Fruit fly (Drosophila melanogaster): ENCODE data around the gene CG14427.
A peak's percentile ranks its signal among the peaks of the same experiment; 100 is the strongest.

The CG14427 gene

DNA sequence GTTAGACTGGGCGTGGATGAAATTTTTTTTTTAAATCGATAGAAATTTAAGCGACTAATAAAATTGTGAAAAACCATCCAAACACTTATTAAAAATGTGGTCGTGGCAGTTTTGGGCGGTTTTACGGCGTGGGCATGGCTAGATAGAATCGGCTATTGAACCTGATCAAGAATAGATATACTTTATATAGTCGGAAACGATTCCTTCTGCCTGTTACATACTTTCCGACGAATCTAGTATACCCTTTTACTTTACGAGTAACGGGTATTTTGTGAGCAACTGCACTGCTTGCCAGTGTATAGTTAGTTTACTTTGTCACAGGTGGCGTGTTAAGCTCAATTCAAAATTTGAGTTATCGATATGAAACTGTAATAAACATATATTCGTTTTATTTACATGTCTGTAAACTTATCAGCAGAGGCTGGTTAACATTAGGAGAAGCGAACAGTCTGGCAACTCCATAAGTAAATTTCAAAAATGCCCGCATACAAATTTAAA, 25.4 kb upstream of the CG14427 start:
- TF ChIP-seq CG17806 (tag; optimal IDR thresholded peaks at IDR 0.05), result peak; percentile 21
- no peak for TF ChIP-seq CG10348 (GFP tag; IDR thresholded peaks at IDR 0.05)
- TF ChIP-seq CG15710 (tag; optimal IDR thresholded peaks at IDR 0.05), result peak; percentile 9
- no peak for TF ChIP-seq rn (GFP tag; IDR thresholded peaks at IDR 0.05)
- peak; percentile 61 for TF ChIP-seq Pif1A (GFP tag; optimal IDR thresholded peaks at IDR 0.05)
- TF ChIP-seq CG8159 (tag; optimal IDR thresholded peaks at IDR 0.05), result peak; percentile 25
- TF ChIP-seq Snoo (tag; optimal IDR thresholded peaks at IDR 0.05), result peak; percentile 65
- no peak for TF ChIP-seq gl (tag; optimal IDR thresholded peaks at IDR 0.05)
- TF ChIP-seq CG9948 (tag; optimal IDR thresholded peaks at IDR 0.05), result peak; percentile 12
- no peak for TF ChIP-seq CG14655 (GFP tag; optimal IDR thresholded peaks at IDR 0.05)
- no peak for TF ChIP-seq EcR (GFP tag; optimal IDR thresholded peaks at IDR 0.05)
- TF ChIP-seq CG12605 (GFP tag; IDR thresholded peaks at IDR 0.05), result peak; percentile 33; the same call in 1 of the 2 replicates
- no peak for TF ChIP-seq CG8301 (tag; optimal IDR thresholded peaks at IDR 0.05)
- no peak for TF ChIP-seq D1 (tag; optimal IDR thresholded peaks at IDR 0.05)
- TF ChIP-seq fd96Ca (GFP tag; IDR thresholded peaks at IDR 0.05), result peak; percentile 29; the same call in 1 of the 3 replicates
- peak; percentile 57 for TF ChIP-seq Ets98B (GFP tag; IDR thresholded peaks at IDR 0.05)
- peak; percentile 40; the same call in 1 of the 2 replicates for TF ChIP-seq CG32121 (GFP tag; IDR thresholded peaks at IDR 0.05)
- TF ChIP-seq CG13204 (GFP tag; optimal IDR thresholded peaks at IDR 0.05), result no peak
- TF ChIP-seq Pif1B (GFP tag; optimal IDR thresholded peaks at IDR 0.05), result peak; percentile 35
- peak; percentile 68; the same call in 2 of the 3 replicates for TF ChIP-seq CG4496 (GFP tag; IDR thresholded peaks at IDR 0.05)
- no peak for TF ChIP-seq CG34367 (tag; optimal IDR thresholded peaks at IDR 0.05)

DNA sequence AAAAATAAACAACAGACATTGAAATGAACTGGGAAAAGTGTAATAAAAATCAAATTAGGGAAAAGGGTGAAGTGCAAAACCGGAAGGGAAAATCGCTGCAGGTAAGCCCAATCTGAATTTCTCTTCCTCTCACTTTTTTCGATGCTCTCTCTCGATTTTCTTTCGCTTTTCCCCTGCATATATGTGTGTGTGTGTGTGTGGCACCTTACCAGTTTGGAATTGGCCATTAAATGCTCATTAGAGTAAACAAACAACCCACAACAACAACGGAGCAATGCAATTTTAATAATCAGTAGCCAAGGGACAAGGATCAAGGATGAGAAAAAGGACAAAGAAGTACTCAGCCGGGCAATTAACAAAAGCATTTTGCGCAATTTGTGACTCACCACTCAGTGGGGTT, 5.5 kb upstream of the CG14427 start:
- TF ChIP-seq CG32121 (GFP tag; IDR thresholded peaks at IDR 0.05), result no peak
- TF ChIP-seq CG8159 (tag; optimal IDR thresholded peaks at IDR 0.05), result no peak
- TF ChIP-seq CG12605 (GFP tag; IDR thresholded peaks at IDR 0.05), result no peak
- TF ChIP-seq CG13204 (GFP tag; optimal IDR thresholded peaks at IDR 0.05), result no peak
- no peak for TF ChIP-seq fd96Ca (GFP tag; IDR thresholded peaks at IDR 0.05)
- TF ChIP-seq CG9948 (tag; optimal IDR thresholded peaks at IDR 0.05), result no peak
- no peak for TF ChIP-seq CG34367 (tag; optimal IDR thresholded peaks at IDR 0.05)
- TF ChIP-seq Pif1B (GFP tag; optimal IDR thresholded peaks at IDR 0.05), result no peak
- TF ChIP-seq D1 (tag; optimal IDR thresholded peaks at IDR 0.05), result no peak
- no peak for TF ChIP-seq gl (tag; optimal IDR thresholded peaks at IDR 0.05)
- no peak for TF ChIP-seq CG15710 (tag; optimal IDR thresholded peaks at IDR 0.05)
- TF ChIP-seq CG17806 (tag; optimal IDR thresholded peaks at IDR 0.05), result no peak
- TF ChIP-seq EcR (GFP tag; optimal IDR thresholded peaks at IDR 0.05), result no peak
- TF ChIP-seq Ets98B (GFP tag; IDR thresholded peaks at IDR 0.05), result no peak
- TF ChIP-seq Snoo (tag; optimal IDR thresholded peaks at IDR 0.05), result no peak
- TF ChIP-seq CG14655 (GFP tag; optimal IDR thresholded peaks at IDR 0.05), result no peak
- no peak for TF ChIP-seq Pif1A (GFP tag; optimal IDR thresholded peaks at IDR 0.05)
- no peak for TF ChIP-seq rn (GFP tag; IDR thresholded peaks at IDR 0.05)
- TF ChIP-seq CG4496 (GFP tag; IDR thresholded peaks at IDR 0.05), result no peak

DNA sequence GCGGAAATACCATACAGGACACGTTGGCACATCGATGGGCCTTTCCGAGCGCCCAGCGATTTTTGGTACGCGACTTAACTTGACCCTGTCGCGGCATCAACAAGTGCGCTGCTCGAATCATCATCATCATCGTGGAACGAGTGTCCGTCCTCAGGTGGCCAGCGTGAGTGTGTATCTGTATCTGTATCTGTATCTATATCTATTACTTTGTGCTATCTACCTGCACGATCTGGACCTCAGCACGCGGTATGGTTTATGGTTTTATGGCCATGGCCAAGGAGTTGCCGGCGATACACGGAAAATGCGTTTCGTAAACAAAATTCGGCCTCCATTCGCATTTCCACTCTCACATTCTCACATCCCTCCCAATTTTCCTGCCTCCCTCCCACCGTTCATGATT, 3.3 kb upstream of the CG14427 start:
- no peak for TF ChIP-seq EcR (GFP tag; optimal IDR thresholded peaks at IDR 0.05)
- no peak for TF ChIP-seq Ets98B (GFP tag; IDR thresholded peaks at IDR 0.05)
- TF ChIP-seq rn (GFP tag; IDR thresholded peaks at IDR 0.05), result no peak
- TF ChIP-seq CG9948 (tag; optimal IDR thresholded peaks at IDR 0.05), result no peak
- TF ChIP-seq CG34367 (tag; optimal IDR thresholded peaks at IDR 0.05), result no peak
- no peak for TF ChIP-seq CG14655 (GFP tag; optimal IDR thresholded peaks at IDR 0.05)
- TF ChIP-seq CG32121 (GFP tag; IDR thresholded peaks at IDR 0.05), result no peak
- TF ChIP-seq CG13204 (GFP tag; optimal IDR thresholded peaks at IDR 0.05), result no peak

- no peak for TF ChIP-seq rn (GFP tag; IDR thresholded peaks at IDR 0.05)
- TF ChIP-seq gl (tag; optimal IDR thresholded peaks at IDR 0.05), result no peak
- TF ChIP-seq Ets98B (GFP tag; IDR thresholded peaks at IDR 0.05), result no peak
- TF ChIP-seq CG9948 (tag; optimal IDR thresholded peaks at IDR 0.05), result no peak
- no peak for TF ChIP-seq fd96Ca (GFP tag; IDR thresholded peaks at IDR 0.05)
- no peak for TF ChIP-seq CG34367 (tag; optimal IDR thresholded peaks at IDR 0.05)
- no peak for TF ChIP-seq Pif1A (GFP tag; optimal IDR thresholded peaks at IDR 0.05)
- TF ChIP-seq D1 (tag; optimal IDR thresholded peaks at IDR 0.05), result no peak
- TF ChIP-seq CG8159 (tag; optimal IDR thresholded peaks at IDR 0.05), result no peak
- no peak for TF ChIP-seq EcR (GFP tag; optimal IDR thresholded peaks at IDR 0.05)
- TF ChIP-seq CG12605 (GFP tag; IDR thresholded peaks at IDR 0.05), result no peak
- TF ChIP-seq Snoo (tag; optimal IDR thresholded peaks at IDR 0.05), result no peak
- no peak for TF ChIP-seq CG13204 (GFP tag; optimal IDR thresholded peaks at IDR 0.05)
- no peak for TF ChIP-seq CG15710 (tag; optimal IDR thresholded peaks at IDR 0.05)
- no peak for TF ChIP-seq CG4496 (GFP tag; IDR thresholded peaks at IDR 0.05)
- no peak for TF ChIP-seq CG32121 (GFP tag; IDR thresholded peaks at IDR 0.05)
- no peak for TF ChIP-seq Pif1B (GFP tag; optimal IDR thresholded peaks at IDR 0.05)
- no peak for TF ChIP-seq CG8301 (tag; optimal IDR thresholded peaks at IDR 0.05)
- TF ChIP-seq CG10348 (GFP tag; IDR thresholded peaks at IDR 0.05), result no peak
- TF ChIP-seq CG14655 (GFP tag; optimal IDR thresholded peaks at IDR 0.05), result no peak
Observed at dm6 chrX:7049087-7049486, 8.7 kb downstream of the CG14427 start, which contains the start of gene nullo. TSS of gene nullo (plus strand) at chrX:7049476.

- no peak for TF ChIP-seq CG8159 (tag; optimal IDR thresholded peaks at IDR 0.05)
Observed at dm6 chrX:7058973-7059372, 18.6 kb downstream of the CG14427 start.

dm6 chrX:7063563-7063962, 23.2 kb downstream of the CG14427 start:
- no peak for TF ChIP-seq CG34367 (tag; optimal IDR thresholded peaks at IDR 0.05)
- no peak for TF ChIP-seq CG4496 (GFP tag; IDR thresholded peaks at IDR 0.05)
- no peak for TF ChIP-seq CG13204 (GFP tag; optimal IDR thresholded peaks at IDR 0.05)
- TF ChIP-seq Pif1B (GFP tag; optimal IDR thresholded peaks at IDR 0.05), result no peak
- no peak for TF ChIP-seq gl (tag; optimal IDR thresholded peaks at IDR 0.05)
- TF ChIP-seq CG15710 (tag; optimal IDR thresholded peaks at IDR 0.05), result no peak
- TF ChIP-seq rn (GFP tag; IDR thresholded peaks at IDR 0.05), result no peak
- no peak for TF ChIP-seq CG17806 (tag; optimal IDR thresholded peaks at IDR 0.05)
- TF ChIP-seq EcR (GFP tag; optimal IDR thresholded peaks at IDR 0.05), result no peak
- TF ChIP-seq CG9948 (tag; optimal IDR thresholded peaks at IDR 0.05), result no peak
- TF ChIP-seq CG10348 (GFP tag; IDR thresholded peaks at IDR 0.05), result no peak
- no peak for TF ChIP-seq Ets98B (GFP tag; IDR thresholded peaks at IDR 0.05)
- TF ChIP-seq CG12605 (GFP tag; IDR thresholded peaks at IDR 0.05), result no peak
- no peak for TF ChIP-seq CG8301 (tag; optimal IDR thresholded peaks at IDR 0.05)
- TF ChIP-seq CG14655 (GFP tag; optimal IDR thresholded peaks at IDR 0.05), result no peak
- no peak for TF ChIP-seq Pif1A (GFP tag; optimal IDR thresholded peaks at IDR 0.05)

Data from whole organism, pupa.